Worm (Caenorhabditis elegans) whole organism, early embryonic: ENCODE data around the gene nspd-4.

Source experiments
- B0310.2 ChIP-seq: sonication (generic microtip); optimal IDR thresholded peaks from 2 replicates; lab custom pipeline; 2016; ENCODE audit warnings: mild to moderate bottlenecking, missing genetic modification characterization, missing compliant biosample characterization
- F13C5.2 ChIP-seq: sonication (generic microtip); optimal IDR thresholded peaks from 2 replicates; lab custom pipeline; 2017; ENCODE audit warnings: mild to moderate bottlenecking, missing genetic modification characterization, inconsistent platforms, missing compliant biosample characterization
- aly-1 ChIP-seq: sonication (generic microtip); optimal IDR thresholded peaks from 2 replicates; lab custom pipeline; 2016; ENCODE audit warnings: missing genetic modification characterization, missing compliant biosample characterization
- ama-1 ChIP-seq: fragments of 150-350 bp; optimal IDR thresholded peaks from 2 replicates; lab custom pipeline; 2014
- ceh-13 ChIP-seq: fragments of 200-800 bp; sonication (Bioruptor generic); optimal IDR thresholded peaks from 2 replicates; lab custom pipeline; 2018; ENCODE audit warnings: mild to moderate bottlenecking, missing genetic modification characterization, missing compliant biosample characterization
- ceh-36 ChIP-seq: sonication (generic microtip); optimal IDR thresholded peaks from 2 replicates; lab custom pipeline; 2016; ENCODE audit warnings: missing genetic modification characterization, inconsistent platforms, missing compliant biosample characterization
- ets-7 ChIP-seq: sonication (generic microtip); optimal IDR thresholded peaks from 2 replicates; lab custom pipeline; 2016; ENCODE audit warnings: missing genotype, missing genetic modification characterization, missing compliant biosample characterization
- flt-1 ChIP-seq: fragments of 200-800 bp; sonication (Bioruptor generic); IDR thresholded peaks from 2 replicates; pipeline ENCODE4 v1.3.6; 2022; ENCODE audit warnings: missing genetic modification characterization, missing compliant biosample characterization
- hmbx-1 ChIP-seq: sonication (generic microtip); optimal IDR thresholded peaks from 2 replicates; lab custom pipeline; 2016; ENCODE audit warnings: mild to moderate bottlenecking, missing genetic modification characterization, missing compliant biosample characterization
- hmg-4 ChIP-seq: fragments of 200-800 bp; sonication (Bioruptor generic); optimal IDR thresholded peaks from 2 replicates; lab custom pipeline; 2018; ENCODE audit warnings: mild to moderate bottlenecking, missing genetic modification characterization, missing compliant biosample characterization
- hnd-1 ChIP-seq: sonication (generic microtip); optimal IDR thresholded peaks from 2 replicates; lab custom pipeline; 2016; ENCODE audit warnings: missing genetic modification characterization, missing compliant biosample characterization
- pes-1 ChIP-seq: fragments of 200-800 bp; sonication (Bioruptor generic); IDR thresholded peaks from 2 replicates; pipeline ENCODE4 v1.3.6; 2022; ENCODE audit warnings: missing genetic modification reagents, missing genetic modification characterization, missing compliant biosample characterization
- scrt-1 ChIP-seq: fragments of 200-800 bp; sonication (Bioruptor generic); IDR thresholded peaks from 2 replicates; pipeline ENCODE4 v1.3.6; 2022; ENCODE audit warnings: missing genetic modification characterization, missing compliant biosample characterization
- sea-1 ChIP-seq: fragments of 200-800 bp; sonication (Bioruptor generic); conservative IDR thresholded peaks from 2 replicates; pipeline ENCODE4 v1.3.6; 2022; ENCODE audit warnings: missing genetic modification characterization, missing compliant biosample characterization
- tbx-11 ChIP-seq: fragments of 200-800 bp; sonication (Bioruptor generic); IDR thresholded peaks from 2 replicates; pipeline ENCODE4 v1.3.6; 2022; ENCODE audit warnings: missing genetic modification characterization, missing compliant biosample characterization
- tbx-37 ChIP-seq: fragments of 200-800 bp; sonication (Bioruptor generic); conservative IDR thresholded peaks from 2 replicates; pipeline ENCODE4 v1.3.6; 2022; ENCODE audit warnings: missing genetic modification reagents, missing genetic modification characterization, missing compliant biosample characterization
- tra-4 ChIP-seq: sonication (generic microtip); optimal IDR thresholded peaks from 2 replicates; lab custom pipeline; 2017; ENCODE audit warnings: missing genetic modification characterization, missing compliant biosample characterization

The nspd-4 gene

DNA sequence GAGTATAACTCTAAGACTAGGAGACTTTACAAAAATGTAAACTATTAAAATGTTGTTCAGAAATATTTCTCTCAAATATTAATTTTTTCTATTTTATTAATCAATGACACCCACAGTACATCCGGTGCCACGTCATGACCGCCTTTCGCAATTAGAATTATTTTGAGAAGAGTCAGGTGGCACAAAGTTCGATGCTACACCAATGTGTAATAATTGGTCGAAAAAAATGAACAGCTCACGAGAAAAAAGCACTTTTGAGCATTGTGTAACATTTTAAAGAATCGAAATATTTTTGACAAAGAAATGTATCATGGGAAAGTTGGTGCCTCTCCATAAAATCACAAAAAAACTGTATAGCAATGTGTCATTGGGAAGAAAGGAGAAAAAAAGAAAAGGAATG lies 35.7 kb upstream of the nspd-4 start:
- no peak for TF ChIP-seq tra-4
- no peak for TF ChIP-seq ets-7 (tag; lab: Kevin White, UChicago)
- no peak for TF ChIP-seq B0310.2 (tag; lab: Kevin White, UChicago)
- TF ChIP-seq tbx-37 (GFP tag; lab: Robert Waterston, UW), result no peak
- TF ChIP-seq tbx-11, result no peak
- TF ChIP-seq hmbx-1, result no peak
- no peak for TF ChIP-seq sea-1 (GFP tag; lab: Robert Waterston, UW)
- TF ChIP-seq ceh-36 (tag; lab: Kevin White, UChicago), result no peak
- TF ChIP-seq hnd-1 (tag; lab: Kevin White, UChicago), result no peak
- TF ChIP-seq ceh-13 (GFP tag; lab: Kevin White, UChicago), result no peak
- no peak for TF ChIP-seq flt-1 (GFP tag; lab: Robert Waterston, UW)
- TF ChIP-seq pes-1 (GFP tag; lab: Robert Waterston, UW), result no peak
- no peak for TF ChIP-seq scrt-1 (GFP tag; lab: Robert Waterston, UW)

DNA sequence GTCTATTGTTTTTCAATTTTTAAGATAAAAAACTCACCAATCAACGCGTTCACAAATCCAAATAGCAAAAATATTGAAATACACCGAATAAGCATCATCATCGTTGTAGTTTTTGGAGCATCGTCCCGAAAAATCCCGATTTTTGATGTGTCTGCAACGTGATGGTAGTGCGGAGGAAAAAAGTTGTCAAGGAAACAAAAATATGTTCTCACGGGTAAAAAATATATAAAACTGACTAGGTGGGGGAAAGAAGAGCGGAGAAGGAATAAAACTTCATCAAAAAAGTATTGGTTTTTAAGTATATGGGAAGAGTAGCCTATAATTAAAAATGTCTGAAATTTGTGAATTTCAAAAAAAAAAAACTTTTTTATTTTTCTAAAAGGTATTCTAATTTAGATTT lies 30.4 kb upstream of the nspd-4 start, which contains the start of gene rig-6:
rig-6 (minus strand) TSS at position 101 of the 400 bp plus-strand sequence.
- no peak for TF ChIP-seq flt-1 (GFP tag; lab: Robert Waterston, UW)
- no peak for TF ChIP-seq tra-4
- TF ChIP-seq tbx-37 (GFP tag; lab: Robert Waterston, UW), result no peak
- no peak for TF ChIP-seq B0310.2 (tag; lab: Kevin White, UChicago)
- TF ChIP-seq ets-7 (tag; lab: Kevin White, UChicago), result no peak
- TF ChIP-seq ceh-36 (tag; lab: Kevin White, UChicago), result no peak
- TF ChIP-seq hmbx-1, result no peak
- no peak for TF ChIP-seq hmg-4 (GFP tag; lab: Kevin White, UChicago)
- TF ChIP-seq aly-1 (tag; lab: Kevin White, UChicago), result no peak
- TF ChIP-seq scrt-1 (GFP tag; lab: Robert Waterston, UW), result no peak

DNA sequence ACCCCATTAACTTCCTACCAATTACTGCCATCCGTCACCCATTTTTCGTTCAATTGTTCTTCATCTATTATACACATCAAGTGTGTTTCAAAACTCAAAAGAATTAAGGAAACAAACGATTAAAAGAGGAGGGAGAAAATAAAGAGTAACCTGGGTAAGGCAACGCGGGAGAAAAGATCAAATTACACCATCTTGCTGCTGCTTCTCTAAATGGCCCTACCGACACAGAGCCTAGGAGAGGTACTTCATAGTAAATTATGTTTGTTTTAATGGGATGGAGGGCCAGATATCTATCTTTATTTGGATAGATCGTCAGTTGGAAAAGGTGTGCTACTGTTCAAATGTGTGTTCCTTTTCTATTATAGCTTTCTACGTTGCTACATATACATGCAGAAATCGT lies 27.1 kb upstream of the nspd-4 start:
- no peak for TF ChIP-seq hnd-1 (tag; lab: Kevin White, UChicago)
- TF ChIP-seq ama-1 (lab: Kevin White, UChicago), result no peak
- TF ChIP-seq ets-7 (tag; lab: Kevin White, UChicago), result no peak
- TF ChIP-seq sea-1 (GFP tag; lab: Robert Waterston, UW), result no peak
- no peak for TF ChIP-seq tbx-11
- TF ChIP-seq F13C5.2 (tag; lab: Kevin White, UChicago), result no peak
- no peak for TF ChIP-seq hmg-4 (GFP tag; lab: Kevin White, UChicago)
- no peak for TF ChIP-seq ceh-13 (GFP tag; lab: Kevin White, UChicago)
- no peak for TF ChIP-seq tbx-37 (GFP tag; lab: Robert Waterston, UW)
- no peak for TF ChIP-seq scrt-1 (GFP tag; lab: Robert Waterston, UW)
- no peak for TF ChIP-seq tra-4
- TF ChIP-seq ceh-36 (tag; lab: Kevin White, UChicago), result no peak
- TF ChIP-seq aly-1 (tag; lab: Kevin White, UChicago), result no peak
- no peak for TF ChIP-seq pes-1 (GFP tag; lab: Robert Waterston, UW)
- no peak for TF ChIP-seq flt-1 (GFP tag; lab: Robert Waterston, UW)
- no peak for TF ChIP-seq B0310.2 (tag; lab: Kevin White, UChicago)

DNA sequence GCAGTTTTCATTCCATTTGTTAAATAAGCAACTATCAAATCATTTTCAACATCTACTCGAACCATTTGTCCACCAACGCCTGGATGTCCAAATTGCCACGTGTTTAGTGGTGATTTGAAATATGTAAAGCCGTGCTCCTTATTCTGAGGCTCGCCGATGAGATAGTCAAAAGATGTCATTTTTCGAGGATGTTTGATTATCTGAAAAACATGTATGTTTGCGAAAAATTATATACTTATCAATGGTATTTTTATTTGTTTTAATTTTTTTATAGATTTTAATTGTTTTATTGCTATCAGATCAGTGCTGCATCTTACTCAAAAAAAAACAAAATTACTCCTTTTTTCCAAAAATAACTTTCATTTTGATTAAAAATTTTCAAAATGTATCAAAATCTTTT lies 23.6 kb upstream of the nspd-4 start:
- no peak for TF ChIP-seq B0310.2 (tag; lab: Kevin White, UChicago)
- no peak for TF ChIP-seq ets-7 (tag; lab: Kevin White, UChicago)
- no peak for TF ChIP-seq flt-1 (GFP tag; lab: Robert Waterston, UW)
- no peak for TF ChIP-seq hnd-1 (tag; lab: Kevin White, UChicago)
- TF ChIP-seq sea-1 (GFP tag; lab: Robert Waterston, UW), result no peak
- no peak for TF ChIP-seq tbx-11
- TF ChIP-seq hmbx-1, result no peak
- TF ChIP-seq ceh-13 (GFP tag; lab: Kevin White, UChicago), result no peak
- no peak for TF ChIP-seq hmg-4 (GFP tag; lab: Kevin White, UChicago)
- TF ChIP-seq scrt-1 (GFP tag; lab: Robert Waterston, UW), result no peak
- TF ChIP-seq tra-4, result no peak
- TF ChIP-seq ama-1 (lab: Kevin White, UChicago), result no peak
- no peak for TF ChIP-seq pes-1 (GFP tag; lab: Robert Waterston, UW)
- no peak for TF ChIP-seq F13C5.2 (tag; lab: Kevin White, UChicago)
- TF ChIP-seq tbx-37 (GFP tag; lab: Robert Waterston, UW), result no peak
- no peak for TF ChIP-seq aly-1 (tag; lab: Kevin White, UChicago)
- no peak for TF ChIP-seq ceh-36 (tag; lab: Kevin White, UChicago)

DNA sequence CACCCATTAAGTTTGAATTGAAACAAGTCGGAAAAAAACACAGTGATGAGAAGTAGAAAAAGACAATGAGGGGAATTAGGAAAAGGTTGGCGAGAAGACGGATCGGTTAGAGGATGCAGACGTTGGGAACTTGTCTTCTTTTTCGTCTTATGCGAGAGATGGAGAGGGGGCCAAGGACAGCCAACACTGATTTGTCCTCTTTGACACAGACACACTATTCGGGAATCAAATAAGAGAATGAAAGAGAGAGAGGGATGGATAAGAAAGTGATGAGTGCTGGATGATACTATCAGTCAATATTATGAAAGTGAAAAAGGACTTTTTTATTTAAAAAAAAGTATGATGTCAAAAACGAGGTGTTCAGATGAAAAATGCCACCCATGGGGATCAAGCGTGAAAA lies 20.7 kb upstream of the nspd-4 start, which contains the start of gene lact-5:
lact-5 (minus strand) TSS at position 1 of the 400 bp plus-strand sequence.
- TF ChIP-seq flt-1 (GFP tag; lab: Robert Waterston, UW) (no peak), sea-1 (GFP tag; lab: Robert Waterston, UW) (no peak), pes-1 (GFP tag; lab: Robert Waterston, UW) (no peak), ceh-36 (tag; lab: Kevin White, UChicago) (no peak), F13C5.2 (tag; lab: Kevin White, UChicago) (no peak), tra-4 (no peak), scrt-1 (GFP tag; lab: Robert Waterston, UW) (no peak), hmg-4 (GFP tag; lab: Kevin White, UChicago) (no peak), B0310.2 (tag; lab: Kevin White, UChicago) (no peak), hnd-1 (tag; lab: Kevin White, UChicago) (no peak), ama-1 (lab: Kevin White, UChicago) (no peak), aly-1 (tag; lab: Kevin White, UChicago) (no peak), tbx-11 (no peak), ets-7 (tag; lab: Kevin White, UChicago) (no peak), ceh-13 (GFP tag; lab: Kevin White, UChicago) (no peak), tbx-37 (GFP tag; lab: Robert Waterston, UW) (no peak), hmbx-1 (no peak)

DNA sequence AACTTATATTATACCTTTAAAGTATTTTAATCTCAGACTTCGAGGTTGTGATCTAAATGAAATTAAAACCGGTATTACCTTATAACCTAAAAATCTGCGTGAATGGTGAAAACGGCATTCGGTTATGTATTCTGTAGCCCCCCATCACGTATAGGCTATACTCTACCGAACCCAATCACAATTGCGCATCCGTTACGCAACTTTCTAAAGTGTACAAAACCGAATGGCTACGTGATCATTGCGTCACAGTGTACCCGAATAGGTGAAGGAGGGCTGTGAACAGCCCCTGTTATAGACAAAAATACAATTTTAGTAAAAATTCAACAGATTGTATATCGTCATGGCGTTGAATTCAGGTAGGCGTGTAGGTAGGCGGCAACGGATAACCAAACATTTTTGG lies 19.8 kb upstream of the nspd-4 start:
- no peak for TF ChIP-seq aly-1 (tag; lab: Kevin White, UChicago)
- no peak for TF ChIP-seq flt-1 (GFP tag; lab: Robert Waterston, UW)
- TF ChIP-seq ceh-36 (tag; lab: Kevin White, UChicago), result no peak
- TF ChIP-seq F13C5.2 (tag; lab: Kevin White, UChicago), result no peak
- TF ChIP-seq pes-1 (GFP tag; lab: Robert Waterston, UW), result no peak
- no peak for TF ChIP-seq sea-1 (GFP tag; lab: Robert Waterston, UW)
- no peak for TF ChIP-seq scrt-1 (GFP tag; lab: Robert Waterston, UW)
- no peak for TF ChIP-seq hmbx-1
- no peak for TF ChIP-seq hmg-4 (GFP tag; lab: Kevin White, UChicago)
- no peak for TF ChIP-seq tbx-11
- TF ChIP-seq ama-1 (lab: Kevin White, UChicago), result no peak
- TF ChIP-seq B0310.2 (tag; lab: Kevin White, UChicago), result no peak
- no peak for TF ChIP-seq ceh-13 (GFP tag; lab: Kevin White, UChicago)
- no peak for TF ChIP-seq ets-7 (tag; lab: Kevin White, UChicago)
- TF ChIP-seq tra-4, result no peak
- no peak for TF ChIP-seq hnd-1 (tag; lab: Kevin White, UChicago)
